Fruit fly (Drosophila melanogaster) ovary, adult (tissue): ENCODE results near the gene CG14302.

Experiments
- CG17801 ChIP-seq: fragments of 200-800 bp; optimal IDR thresholded peaks from 2 replicates; lab custom pipeline; 2019; ENCODE audit warnings: missing biosample characterization, mild to moderate bottlenecking, missing genetic modification characterization, moderate library complexity; ENCODE audit not compliant: partially characterized antibody

CG14302 gene

DNA sequence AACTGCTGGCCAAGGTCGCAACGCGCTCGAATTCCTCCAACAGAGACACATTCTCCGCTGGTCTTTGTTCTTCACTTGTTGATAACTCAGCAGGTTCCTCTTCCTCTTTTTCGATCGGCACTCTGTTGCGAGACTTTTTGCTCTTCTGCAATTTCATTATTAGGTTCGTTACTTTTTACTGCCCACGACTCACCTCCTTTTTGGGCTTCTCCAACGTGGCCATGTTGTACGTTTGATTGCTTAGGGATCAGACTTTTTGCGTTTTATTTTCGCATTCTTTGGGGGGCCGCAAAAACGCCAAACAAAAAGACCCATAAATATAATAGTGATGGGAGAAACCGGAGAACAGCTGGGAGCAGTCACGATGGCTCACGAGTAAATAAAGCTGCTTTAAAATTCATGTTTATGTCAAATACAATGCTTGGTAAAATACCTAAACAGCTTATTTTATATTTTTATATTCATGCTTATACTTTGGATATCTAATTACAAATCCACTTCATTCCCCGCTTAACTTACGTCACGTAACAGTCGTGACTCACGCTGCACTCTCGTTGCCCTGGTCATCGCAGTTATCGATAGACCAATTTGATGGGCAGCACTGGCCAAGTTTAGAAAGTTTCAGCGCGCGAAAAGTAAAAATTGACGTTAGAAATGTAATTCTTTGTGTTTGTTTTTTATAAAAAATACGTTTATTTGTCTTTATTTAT lies 26.2 kb downstream of the CG14302 start, which contains the start of gene Epg5:
Gene Epg5 (minus strand): TSS at position 326 of the 710 bp plus-strand sequence.
- TF ChIP-seq CG17801 (GFP tag; lab: Kevin White, UChicago), result peak; percentile 61
